Worm (Caenorhabditis elegans): ENCODE data around the gene T13C5.6.

T13C5.6 gene

DNA sequence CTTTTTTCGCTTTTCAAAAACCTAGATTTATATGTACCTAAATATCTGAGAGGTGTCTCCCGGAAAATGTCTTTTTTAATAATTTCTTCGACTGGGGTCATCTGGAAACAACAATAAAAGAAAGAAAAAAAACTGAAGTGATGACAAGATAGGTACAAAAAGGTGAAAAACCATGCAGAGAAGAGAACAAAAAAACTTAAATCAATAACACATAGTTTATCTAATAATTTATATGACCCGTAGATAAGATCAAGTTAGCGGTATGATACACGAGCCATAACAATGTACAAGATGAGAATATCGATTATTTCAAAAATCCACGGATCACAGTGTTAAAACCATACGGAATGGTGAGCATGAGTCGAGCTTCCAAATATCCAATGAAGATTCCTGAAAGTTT lies 1.2 kb downstream of the T13C5.6 start, which contains the start of gene mtp-18:
Gene mtp-18 (minus strand): TSS at position 101 of the 400 bp plus-strand sequence.
- TF ChIP-seq ama-1 (optimal IDR thresholded peaks at IDR 0.05), result no peak
- TF ChIP-seq tra-4 (tag; optimal IDR thresholded peaks at IDR 0.05), result no peak
- no peak for TF ChIP-seq F13C5.2 (tag; optimal IDR thresholded peaks at IDR 0.05)
- no peak for TF ChIP-seq hnd-1 (tag; optimal IDR thresholded peaks at IDR 0.05)
- no peak for TF ChIP-seq tbx-37 (GFP tag; conservative IDR thresholded peaks at IDR 0.05)
- TF ChIP-seq ets-7 (tag; optimal IDR thresholded peaks at IDR 0.05), result no peak
- no peak for TF ChIP-seq hmg-4 (GFP tag; optimal IDR thresholded peaks at IDR 0.05)
- TF ChIP-seq hmbx-1 (tag; optimal IDR thresholded peaks at IDR 0.05), result no peak
- TF ChIP-seq ceh-13 (GFP tag; optimal IDR thresholded peaks at IDR 0.05), result no peak
- TF ChIP-seq sea-1 (GFP tag; conservative IDR thresholded peaks at IDR 0.05), result no peak
- TF ChIP-seq aly-1 (tag; optimal IDR thresholded peaks at IDR 0.05), result no peak
- TF ChIP-seq pes-1 (GFP tag; IDR thresholded peaks at IDR 0.05), result no peak
- TF ChIP-seq flt-1 (GFP tag; IDR thresholded peaks at IDR 0.05), result no peak
- TF ChIP-seq tbx-11 (GFP tag; IDR thresholded peaks at IDR 0.05), result no peak
- no peak for TF ChIP-seq scrt-1 (GFP tag; IDR thresholded peaks at IDR 0.05)
- TF ChIP-seq ceh-36 (tag; optimal IDR thresholded peaks at IDR 0.05), result no peak
- TF ChIP-seq B0310.2 (tag; optimal IDR thresholded peaks at IDR 0.05), result no peak

DNA sequence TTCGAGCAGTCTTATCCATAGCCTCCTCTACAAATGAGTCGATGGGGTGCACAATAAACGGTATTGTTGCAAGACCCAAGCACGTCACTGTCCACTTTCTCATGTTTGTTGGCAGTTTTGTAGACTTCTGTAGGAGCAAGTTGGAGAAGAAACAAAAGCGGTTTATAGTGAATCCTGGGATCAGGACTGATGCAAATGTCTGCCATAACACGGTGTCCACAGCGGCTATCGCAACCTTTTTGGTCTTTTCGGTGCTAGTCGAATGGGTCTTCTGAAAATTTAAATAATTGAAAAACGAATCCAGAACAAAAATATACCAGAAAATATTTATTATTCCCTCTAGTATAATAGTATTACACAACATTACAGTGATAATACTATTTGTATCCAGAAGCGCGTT lies 2.2 kb downstream of the T13C5.6 start:
- TF ChIP-seq tbx-11 (GFP tag; IDR thresholded peaks at IDR 0.05) (no peak), aly-1 (tag; optimal IDR thresholded peaks at IDR 0.05) (no peak), pes-1 (GFP tag; IDR thresholded peaks at IDR 0.05) (no peak), hmg-4 (GFP tag; optimal IDR thresholded peaks at IDR 0.05) (no peak), tbx-37 (GFP tag; conservative IDR thresholded peaks at IDR 0.05) (no peak)

DNA sequence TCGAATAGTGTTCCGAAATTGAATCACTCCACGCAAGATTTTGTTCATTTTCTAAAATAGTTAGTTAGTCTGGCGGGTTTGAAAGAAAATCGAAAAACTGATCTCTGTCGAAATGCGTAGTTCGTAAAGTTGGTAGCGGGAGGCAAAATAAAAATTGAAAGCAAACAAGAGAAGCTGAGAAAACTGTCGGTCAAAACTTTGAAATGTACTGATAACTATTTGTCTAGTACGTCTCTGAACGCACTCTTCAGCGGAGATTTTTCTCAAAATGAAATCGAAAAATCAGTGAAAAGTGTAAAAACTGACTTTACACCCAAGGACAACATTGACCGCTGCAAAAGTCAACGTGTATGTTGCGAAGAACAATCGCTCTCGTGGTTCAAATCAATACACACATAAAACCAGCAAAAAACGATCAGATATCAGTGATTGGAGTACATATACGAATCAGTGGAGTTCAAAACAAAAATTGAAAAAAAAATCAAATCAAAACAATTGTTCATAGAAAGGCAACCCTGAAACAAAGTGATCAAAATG lies 2.7 kb downstream of the T13C5.6 start, which contains the start of gene bca-1:
Gene bca-1 (minus strand): TSS at position 51 of the 537 bp plus-strand sequence.
- TF ChIP-seq scrt-1 (GFP tag; IDR thresholded peaks at IDR 0.05) (no peak), ets-7 (tag; optimal IDR thresholded peaks at IDR 0.05) (no peak), tra-4 (tag; optimal IDR thresholded peaks at IDR 0.05) (no peak), flt-1 (GFP tag; IDR thresholded peaks at IDR 0.05) (no peak), pes-1 (GFP tag; IDR thresholded peaks at IDR 0.05) (no peak), ama-1 (optimal IDR thresholded peaks at IDR 0.05) (no peak)

DNA sequence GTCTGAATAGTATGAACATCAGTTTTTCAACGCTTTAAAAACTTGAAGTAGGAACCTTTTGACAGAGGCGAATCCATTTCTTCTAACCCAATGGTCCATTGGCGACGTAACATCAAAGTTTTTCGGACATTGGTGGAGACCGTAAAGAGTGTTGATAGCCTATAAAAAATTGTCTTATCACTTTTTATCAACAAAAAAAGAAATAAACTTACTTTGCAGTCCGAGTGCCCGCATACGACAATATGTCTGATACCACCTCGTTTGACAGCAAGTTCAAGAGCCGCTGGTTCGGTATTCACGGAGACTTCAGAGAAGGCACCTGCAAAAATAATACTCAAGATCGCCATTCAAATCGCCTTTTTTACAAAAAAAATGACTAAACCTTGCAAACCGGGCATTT lies 4.2 kb downstream of the T13C5.6 start:
- no peak for TF ChIP-seq hmbx-1 (tag; optimal IDR thresholded peaks at IDR 0.05)
- no peak for TF ChIP-seq pes-1 (GFP tag; IDR thresholded peaks at IDR 0.05)
- TF ChIP-seq hmg-4 (GFP tag; optimal IDR thresholded peaks at IDR 0.05), result no peak
- no peak for TF ChIP-seq flt-1 (GFP tag; IDR thresholded peaks at IDR 0.05)
- TF ChIP-seq hnd-1 (tag; optimal IDR thresholded peaks at IDR 0.05), result no peak
- no peak for TF ChIP-seq aly-1 (tag; optimal IDR thresholded peaks at IDR 0.05)
- no peak for TF ChIP-seq scrt-1 (GFP tag; IDR thresholded peaks at IDR 0.05)
- no peak for TF ChIP-seq tbx-11 (GFP tag; IDR thresholded peaks at IDR 0.05)
- no peak for TF ChIP-seq ceh-13 (GFP tag; optimal IDR thresholded peaks at IDR 0.05)
- no peak for TF ChIP-seq F13C5.2 (tag; optimal IDR thresholded peaks at IDR 0.05)
- TF ChIP-seq B0310.2 (tag; optimal IDR thresholded peaks at IDR 0.05), result no peak
- no peak for TF ChIP-seq ceh-36 (tag; optimal IDR thresholded peaks at IDR 0.05)
- TF ChIP-seq sea-1 (GFP tag; conservative IDR thresholded peaks at IDR 0.05), result no peak
- TF ChIP-seq tra-4 (tag; optimal IDR thresholded peaks at IDR 0.05), result no peak
- TF ChIP-seq ama-1 (optimal IDR thresholded peaks at IDR 0.05), result no peak

DNA sequence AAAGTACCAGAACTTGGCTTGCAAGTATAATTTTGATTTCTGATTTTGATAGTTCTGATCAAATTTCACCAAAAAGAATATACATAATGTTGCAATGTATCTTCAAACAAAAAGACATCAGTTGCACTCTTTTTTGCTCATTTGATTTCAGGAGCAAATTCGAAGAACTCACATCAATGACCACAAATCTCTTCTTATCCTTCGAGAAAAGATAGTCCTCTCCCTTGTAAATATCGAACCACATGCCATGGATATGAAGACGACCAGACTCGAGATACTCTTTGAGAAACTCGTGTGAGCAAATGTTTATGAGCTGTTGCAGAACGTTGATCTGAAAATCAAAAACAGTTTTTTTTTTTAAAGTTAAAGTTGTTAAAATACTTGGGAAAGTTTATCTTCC lies 4.7 kb downstream of the T13C5.6 start:
- TF ChIP-seq scrt-1 (GFP tag; IDR thresholded peaks at IDR 0.05) (no peak), hmbx-1 (tag; optimal IDR thresholded peaks at IDR 0.05) (no peak), tbx-11 (GFP tag; IDR thresholded peaks at IDR 0.05) (no peak), hnd-1 (tag; optimal IDR thresholded peaks at IDR 0.05) (no peak), B0310.2 (tag; optimal IDR thresholded peaks at IDR 0.05) (no peak)

DNA sequence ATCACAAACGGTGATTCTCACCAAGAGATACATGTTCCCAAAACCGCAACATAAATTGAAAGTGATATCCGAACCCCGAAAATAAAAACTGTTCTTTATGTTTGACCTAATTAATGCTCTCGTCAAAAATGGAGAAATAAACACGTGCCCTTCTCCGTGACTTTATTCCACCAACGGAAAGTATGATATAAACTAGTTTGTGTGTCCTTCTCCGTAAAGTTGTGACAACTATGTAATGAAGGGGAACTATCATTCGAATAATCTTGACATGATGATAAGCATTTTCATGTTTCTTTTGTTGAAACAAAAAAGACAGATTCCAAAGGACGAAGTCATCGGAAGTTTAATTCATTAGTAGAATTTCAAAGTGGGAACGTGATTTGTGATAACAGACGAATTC lies 5.9 kb downstream of the T13C5.6 start:
- no peak for TF ChIP-seq scrt-1 (GFP tag; IDR thresholded peaks at IDR 0.05)
- no peak for TF ChIP-seq hmg-4 (GFP tag; optimal IDR thresholded peaks at IDR 0.05)
- no peak for TF ChIP-seq flt-1 (GFP tag; IDR thresholded peaks at IDR 0.05)
- TF ChIP-seq tbx-11 (GFP tag; IDR thresholded peaks at IDR 0.05), result no peak
- no peak for TF ChIP-seq tra-4 (tag; optimal IDR thresholded peaks at IDR 0.05)
- TF ChIP-seq aly-1 (tag; optimal IDR thresholded peaks at IDR 0.05), result no peak
- no peak for TF ChIP-seq pes-1 (GFP tag; IDR thresholded peaks at IDR 0.05)
- TF ChIP-seq F13C5.2 (tag; optimal IDR thresholded peaks at IDR 0.05), result no peak
- TF ChIP-seq ets-7 (tag; optimal IDR thresholded peaks at IDR 0.05), result no peak
- TF ChIP-seq ceh-13 (GFP tag; optimal IDR thresholded peaks at IDR 0.05), result no peak
- no peak for TF ChIP-seq ama-1 (optimal IDR thresholded peaks at IDR 0.05)
- TF ChIP-seq ceh-36 (tag; optimal IDR thresholded peaks at IDR 0.05), result no peak
- no peak for TF ChIP-seq hnd-1 (tag; optimal IDR thresholded peaks at IDR 0.05)
- TF ChIP-seq hmbx-1 (tag; optimal IDR thresholded peaks at IDR 0.05), result no peak

DNA sequence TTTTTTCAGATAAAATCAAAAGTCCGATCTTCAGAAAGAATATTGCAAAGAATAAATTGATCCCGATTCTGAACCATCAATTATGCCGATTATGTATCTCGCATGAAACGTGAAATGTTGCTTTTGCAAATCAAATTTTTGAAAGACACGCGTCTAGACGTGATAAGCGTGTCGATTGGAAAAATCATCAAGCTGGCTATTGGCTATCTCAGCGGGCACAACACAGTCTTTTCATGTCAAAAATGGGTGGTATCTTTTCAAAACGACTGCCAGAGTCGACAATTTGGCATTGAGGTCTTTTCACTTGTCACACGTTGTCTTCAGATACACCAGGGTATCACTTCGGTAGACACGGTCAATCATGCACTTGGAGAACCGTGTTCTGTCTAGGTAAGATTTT lies 10.9 kb downstream of the T13C5.6 start, which contains the start of gene daf-9:
Gene daf-9 (plus strand): TSS at position 301 of the 400 bp plus-strand sequence.
- TF ChIP-seq hmbx-1 (tag; optimal IDR thresholded peaks at IDR 0.05), result no peak
- no peak for TF ChIP-seq ceh-13 (GFP tag; optimal IDR thresholded peaks at IDR 0.05)
- no peak for TF ChIP-seq ama-1 (optimal IDR thresholded peaks at IDR 0.05)
- TF ChIP-seq hmg-4 (GFP tag; optimal IDR thresholded peaks at IDR 0.05), result no peak
- TF ChIP-seq aly-1 (tag; optimal IDR thresholded peaks at IDR 0.05), result no peak
- no peak for TF ChIP-seq B0310.2 (tag; optimal IDR thresholded peaks at IDR 0.05)
- no peak for TF ChIP-seq tbx-11 (GFP tag; IDR thresholded peaks at IDR 0.05)
- no peak for TF ChIP-seq sea-1 (GFP tag; conservative IDR thresholded peaks at IDR 0.05)
- no peak for TF ChIP-seq flt-1 (GFP tag; IDR thresholded peaks at IDR 0.05)
- no peak for TF ChIP-seq tbx-37 (GFP tag; conservative IDR thresholded peaks at IDR 0.05)

DNA sequence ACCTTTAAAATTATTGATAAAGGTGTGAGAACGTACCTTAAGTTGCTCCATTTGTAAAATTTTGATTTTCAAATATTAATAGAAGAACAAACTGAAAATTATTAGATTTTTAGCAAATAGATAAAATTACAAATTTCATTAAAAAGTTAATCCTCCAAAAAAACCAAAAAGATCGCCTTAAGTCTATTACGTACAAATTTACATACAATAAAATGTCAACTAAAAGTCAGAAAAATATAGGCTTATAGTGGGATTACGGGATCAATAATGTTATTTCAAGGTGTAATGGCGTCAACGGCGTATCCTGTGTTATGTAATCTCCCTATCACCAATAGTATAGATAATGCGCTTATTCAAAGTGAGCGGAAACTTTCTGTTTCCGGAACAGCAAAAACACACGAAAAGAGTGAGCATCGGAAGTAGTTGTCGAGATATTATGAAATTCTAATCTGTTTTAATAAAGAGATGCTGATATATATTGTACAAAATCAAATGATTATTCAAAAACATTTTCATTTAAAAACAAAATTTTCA lies 13.2 kb downstream of the T13C5.6 start, which contains the start of gene ceh-54:
Gene ceh-54 (minus strand): TSS at position 51 of the 534 bp plus-strand sequence.
- TF ChIP-seq tbx-11 (GFP tag; IDR thresholded peaks at IDR 0.05), result no peak
- TF ChIP-seq ceh-36 (tag; optimal IDR thresholded peaks at IDR 0.05), result no peak
- no peak for TF ChIP-seq ceh-13 (GFP tag; optimal IDR thresholded peaks at IDR 0.05)
- no peak for TF ChIP-seq ama-1 (optimal IDR thresholded peaks at IDR 0.05)
- no peak for TF ChIP-seq hmg-4 (GFP tag; optimal IDR thresholded peaks at IDR 0.05)
- TF ChIP-seq B0310.2 (tag; optimal IDR thresholded peaks at IDR 0.05), result no peak
- TF ChIP-seq flt-1 (GFP tag; IDR thresholded peaks at IDR 0.05), result no peak
- no peak for TF ChIP-seq sea-1 (GFP tag; conservative IDR thresholded peaks at IDR 0.05)
- no peak for TF ChIP-seq aly-1 (tag; optimal IDR thresholded peaks at IDR 0.05)
- no peak for TF ChIP-seq tra-4 (tag; optimal IDR thresholded peaks at IDR 0.05)
- TF ChIP-seq hmbx-1 (tag; optimal IDR thresholded peaks at IDR 0.05), result no peak
- TF ChIP-seq scrt-1 (GFP tag; IDR thresholded peaks at IDR 0.05), result no peak
- no peak for TF ChIP-seq tbx-37 (GFP tag; conservative IDR thresholded peaks at IDR 0.05)
- TF ChIP-seq F13C5.2 (tag; optimal IDR thresholded peaks at IDR 0.05), result no peak
- TF ChIP-seq pes-1 (GFP tag; IDR thresholded peaks at IDR 0.05), result no peak
- TF ChIP-seq hnd-1 (tag; optimal IDR thresholded peaks at IDR 0.05), result no peak
- no peak for TF ChIP-seq ets-7 (tag; optimal IDR thresholded peaks at IDR 0.05)
